Worm (Caenorhabditis elegans) whole organism, L1 larva: ENCODE data around the gene col-181.

ENCODE experiments used
- C04F5.9 ChIP-seq: sonication (generic microtip); optimal IDR thresholded peaks from 2 replicates; lab custom pipeline; 2016; ENCODE audit warnings: missing genetic modification characterization, missing compliant biosample characterization
- C16A3.4 ChIP-seq: fragments of 150-350 bp; optimal IDR thresholded peaks from 2 replicates; lab custom pipeline; 2014; ENCODE audit warnings: missing biosample characterization, missing genetic modification characterization
- F16B12.6 ChIP-seq: fragments of 150-350 bp; optimal IDR thresholded peaks from 2 replicates; lab custom pipeline; 2014; ENCODE audit warnings: missing biosample characterization, missing genetic modification characterization
- aha-1 ChIP-seq: fragments of 150-350 bp; optimal IDR thresholded peaks from 2 replicates; lab custom pipeline; 2014; ENCODE audit warnings: missing biosample characterization, missing genetic modification characterization
- aly-2 ChIP-seq: fragments of 150-350 bp; optimal IDR thresholded peaks from 2 replicates; lab custom pipeline; 2014; ENCODE audit warnings: missing biosample characterization, missing genetic modification characterization
- ceh-63 ChIP-seq: fragments of 200-800 bp; sonication (Bioruptor generic); optimal IDR thresholded peaks from 2 replicates; lab custom pipeline; 2018; ENCODE audit warnings: mild to moderate bottlenecking, missing genetic modification characterization, missing compliant biosample characterization
- ceh-8 ChIP-seq: fragments of 200-800 bp; sonication (Bioruptor generic); optimal IDR thresholded peaks from 2 replicates; lab custom pipeline; 2018; ENCODE audit warnings: mild to moderate bottlenecking, missing genetic modification characterization, moderate library complexity, missing compliant biosample characterization
- ceh-88 ChIP-seq: fragments of 200-800 bp; sonication (Bioruptor generic); IDR thresholded peaks from 2 replicates; pipeline ENCODE4 v1.3.6; 2022; ENCODE audit warnings: missing genetic modification characterization, missing compliant biosample characterization
- ces-1 ChIP-seq: fragments of 150-350 bp; optimal IDR thresholded peaks from 2 replicates; lab custom pipeline; 2014; ENCODE audit warnings: missing biosample characterization, missing genetic modification reagents, missing genetic modification characterization
- dsc-1 ChIP-seq: sonication (generic microtip); optimal IDR thresholded peaks from 2 replicates; lab custom pipeline; 2016; ENCODE audit warnings: mild to moderate bottlenecking, missing genetic modification characterization, missing compliant biosample characterization
- efl-1 ChIP-seq, 4 experiments: fragments of 150-350 bp; optimal IDR thresholded peaks in 3 of 4; peaks in 1 of 4; 1 replicate in 1 of 4; 2 replicates in 3 of 4; lab custom pipeline; 2014; ENCODE audit warnings: missing biosample characterization in 2 of 4, missing genetic modification characterization in 2 of 4, missing genetic modification reagents in 2 of 4
- efl-3 ChIP-seq: fragments of 200-800 bp; sonication (Bioruptor generic); optimal IDR thresholded peaks from 2 replicates; lab custom pipeline; 2018; ENCODE audit warnings: mild to moderate bottlenecking, missing genetic modification characterization, missing compliant biosample characterization
- ets-5 ChIP-seq: fragments of 200-800 bp; sonication (Bioruptor generic); IDR thresholded peaks from 2 replicates; pipeline ENCODE4 v1.3.6; 2022; ENCODE audit warnings: missing genetic modification characterization, missing compliant biosample characterization
- fos-1 ChIP-seq: fragments of 150-350 bp; optimal IDR thresholded peaks from 2 replicates; lab custom pipeline; 2014; ENCODE audit warnings: missing biosample characterization, missing genetic modification characterization
- hlh-17 ChIP-seq: fragments of 200-800 bp; sonication (Bioruptor generic); optimal IDR thresholded peaks from 2 replicates; lab custom pipeline; 2018; ENCODE audit warnings: missing genetic modification characterization, mild to moderate bottlenecking, missing compliant biosample characterization, moderate library complexity, borderline replicate concordance
- hlh-4 ChIP-seq: sonication (generic microtip); optimal IDR thresholded peaks from 2 replicates; lab custom pipeline; 2016; ENCODE audit warnings: mild to moderate bottlenecking, missing genetic modification characterization, missing compliant biosample characterization
- hpl-2 ChIP-seq: fragments of 150-350 bp; optimal IDR thresholded peaks from 2 replicates; lab custom pipeline; 2014; ENCODE audit warnings: missing biosample characterization, missing genetic modification reagents, missing genetic modification characterization
- isw-1 ChIP-seq: fragments of 200-800 bp; sonication (Bioruptor generic); IDR thresholded peaks from 2 replicates; pipeline ENCODE4 v1.3.6; 2022; ENCODE audit warnings: missing genetic modification characterization, missing compliant biosample characterization
- lin-13 ChIP-seq: fragments of 150-350 bp; optimal IDR thresholded peaks from 2 replicates; lab custom pipeline; 2014; ENCODE audit warnings: missing biosample characterization, missing genetic modification reagents, missing genetic modification characterization
- lin-15B ChIP-seq: fragments of 150-350 bp; sonication (generic microtip); optimal IDR thresholded peaks from 3 replicates; lab custom pipeline; 2014; ENCODE audit warnings: missing biosample characterization, missing genetic modification characterization
- lin-35 ChIP-seq, 2 experiments: fragments of 150-350 bp; optimal IDR thresholded peaks; 2 replicates each; lab custom pipeline; 2014; ENCODE audit warnings: missing biosample characterization in 2 of 2, missing genetic modification characterization in 2 of 2, missing genetic modification reagents in 2 of 2
- mdl-1 ChIP-seq, 2 experiments: fragments of 150-350 bp; optimal IDR thresholded peaks; 2 replicates each; lab custom pipeline; 2014 to 2017; ENCODE audit warnings: missing biosample characterization in 2 of 2, missing genetic modification characterization in 2 of 2, inconsistent platforms in 1 of 2
- mef-2 ChIP-seq: fragments of 150-350 bp; optimal IDR thresholded peaks from 2 replicates; lab custom pipeline; 2014; ENCODE audit warnings: missing biosample characterization, missing genetic modification characterization
- nhr-11 ChIP-seq: fragments of 150-350 bp; optimal IDR thresholded peaks from 2 replicates; lab custom pipeline; 2014; ENCODE audit warnings: missing biosample characterization, missing genetic modification characterization
- nhr-12 ChIP-seq: sonication (generic microtip); optimal IDR thresholded peaks from 2 replicates; lab custom pipeline; 2017; ENCODE audit warnings: missing biosample characterization, missing genetic modification characterization
- nhr-76 ChIP-seq: sonication (generic microtip); optimal IDR thresholded peaks from 2 replicates; lab custom pipeline; 2017; ENCODE audit warnings: missing biosample characterization, missing genetic modification characterization
- nhr-90 ChIP-seq: sonication (generic microtip); optimal IDR thresholded peaks from 2 replicates; lab custom pipeline; 2016; ENCODE audit warnings: mild to moderate bottlenecking, missing genetic modification characterization, missing compliant biosample characterization; ENCODE audit not compliant: poor library complexity
- pag-3 ChIP-seq: sonication (generic microtip); optimal IDR thresholded peaks from 2 replicates; lab custom pipeline; 2017; ENCODE audit warnings: missing genetic modification characterization, mild to moderate bottlenecking, missing compliant biosample characterization, antibody characterized with exemption, borderline replicate concordance; ENCODE audit not compliant: insufficient read depth
- skn-1 ChIP-seq: fragments of 150-350 bp; optimal IDR thresholded peaks from 2 replicates; lab custom pipeline; 2014; ENCODE audit warnings: missing biosample characterization, missing genetic modification characterization
- sox-4 ChIP-seq: sonication (generic microtip); optimal IDR thresholded peaks from 2 replicates; lab custom pipeline; 2016; ENCODE audit warnings: missing genetic modification characterization, missing compliant biosample characterization
- sptf-1 ChIP-seq: fragments of 150-350 bp; optimal IDR thresholded peaks from 2 replicates; lab custom pipeline; 2014; ENCODE audit warnings: missing biosample characterization, missing genetic modification characterization
- sup-37 ChIP-seq: fragments of 200-800 bp; sonication (Bioruptor generic); optimal IDR thresholded peaks from 2 replicates; lab custom pipeline; 2018; ENCODE audit warnings: mild to moderate bottlenecking, missing genetic modification characterization, missing compliant biosample characterization
- swsn-7 ChIP-seq: sonication (generic microtip); optimal IDR thresholded peaks from 2 replicates; lab custom pipeline; 2016; ENCODE audit warnings: missing genetic modification characterization, missing compliant biosample characterization
- unc-130 ChIP-seq: fragments of 150-350 bp; optimal IDR thresholded peaks from 2 replicates; lab custom pipeline; 2017; ENCODE audit warnings: missing biosample characterization, missing genetic modification characterization, inconsistent platforms
- unc-30 ChIP-seq: sonication (generic microtip); optimal IDR thresholded peaks from 2 replicates; lab custom pipeline; 2017; ENCODE audit warnings: missing biosample characterization, missing genetic modification characterization
- unc-98 ChIP-seq: fragments of 200-800 bp; sonication (Bioruptor generic); IDR thresholded peaks from 2 replicates; pipeline ENCODE4 v1.3.6; 2022; ENCODE audit warnings: missing genetic modification characterization, missing compliant biosample characterization
- vab-15 ChIP-seq: sonication (generic microtip); optimal IDR thresholded peaks from 2 replicates; lab custom pipeline; 2017; ENCODE audit warnings: missing genotype, mild to moderate bottlenecking, missing genetic modification characterization, missing compliant biosample characterization
- zag-1 ChIP-seq: fragments of 150-350 bp; optimal IDR thresholded peaks from 2 replicates; lab custom pipeline; 2014; ENCODE audit warnings: missing biosample characterization, missing genetic modification characterization
- ztf-11 ChIP-seq, 2 experiments: sonication (generic microtip); optimal IDR thresholded peaks; 2 replicates each; lab custom pipeline; 2016 to 2017; ENCODE audit warnings: missing genetic modification characterization in 2 of 2, missing biosample characterization in 1 of 2, missing compliant biosample characterization in 1 of 2
- ztf-4 ChIP-seq: fragments of 150-350 bp; optimal IDR thresholded peaks from 2 replicates; lab custom pipeline; 2014; ENCODE audit warnings: missing biosample characterization, missing genetic modification characterization

Gene col-181

DNA sequence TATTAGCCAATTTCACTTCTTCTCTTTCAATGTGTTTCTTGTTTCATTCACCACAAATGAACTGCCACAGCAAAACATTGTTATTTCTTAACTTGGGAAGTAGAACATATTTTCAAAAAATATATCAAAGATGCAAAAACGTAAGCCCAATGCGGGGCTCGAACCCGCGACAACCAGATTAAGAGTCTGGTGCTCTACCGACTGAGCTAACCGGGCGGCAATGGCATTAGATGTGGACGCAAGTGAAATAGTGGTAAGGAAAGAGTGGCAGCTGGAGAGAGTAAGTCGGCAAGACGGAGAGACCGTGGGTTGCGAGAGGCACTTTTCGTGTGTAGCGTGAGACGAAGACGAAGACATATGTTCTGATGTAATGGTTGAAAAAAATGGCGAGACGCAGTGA lies 1.3 kb downstream of the col-181 start (continued):
- TF ChIP-seq hlh-17 (GFP tag; lab: Kevin White, UChicago) (no peak), efl-3 (GFP tag; lab: Kevin White, UChicago) (peak; percentile 34), unc-130 (tag; lab: Kevin White, UChicago) (peak; percentile 60), F16B12.6 (tag; lab: Kevin White, UChicago) (no peak), ceh-63 (GFP tag; lab: Kevin White, UChicago) (no peak), ets-5 (GFP tag; lab: Robert Waterston, UW) (no peak), mef-2 (tag; lab: Kevin White, UChicago) (no peak), hpl-2 (GFP tag; lab: Kevin White, UChicago) (no peak), ceh-88 (GFP tag; lab: Robert Waterston, UW) (peak; percentile 50; the same call in 1 of the 2 replicates), skn-1 (tag; lab: Kevin White, UChicago) (no peak), nhr-11 (tag; lab: Kevin White, UChicago) (no peak), zag-1 (tag; lab: Kevin White, UChicago) (no peak), vab-15 (peak; percentile 71), ztf-4 (peak; percentile 33), unc-30 (tag; lab: Kevin White, UChicago) (no peak), ztf-11 (tag; optimal IDR thresholded peaks at IDR 0.05; lab: Kevin White, UChicago) (peak in 1 of 2 experiments; percentile 79), sptf-1 (tag; lab: Kevin White, UChicago) (no peak), swsn-7 (tag; lab: Kevin White, UChicago) (peak; percentile 85), ceh-8 (GFP tag; lab: Kevin White, UChicago) (peak; percentile 79), unc-98 (GFP tag; lab: Robert Waterston, UW) (no peak), aha-1 (no peak), fos-1 (peak; percentile 52), sox-4 (tag; lab: Kevin White, UChicago) (peak; percentile 63), nhr-76 (tag; lab: Kevin White, UChicago) (no peak), efl-1 (optimal IDR thresholded peaks at IDR 0.05; lab: Kevin White, UChicago) (peak; percentile 39 to 40), efl-1 (GFP tag; optimal IDR thresholded peaks at IDR 0.05 in 1 of 2; lab: Kevin White, UChicago) (peak; percentile 11 to 93), aly-2 (tag; lab: Kevin White, UChicago) (peak; percentile 38), lin-15B (tag; lab: Kevin White, UChicago) (no peak), lin-13 (GFP tag; lab: Kevin White, UChicago) (peak; percentile 19), ces-1 (GFP tag; lab: Kevin White, UChicago) (peak; percentile 19), hlh-4 (tag; lab: Kevin White, UChicago) (no peak)

DNA sequence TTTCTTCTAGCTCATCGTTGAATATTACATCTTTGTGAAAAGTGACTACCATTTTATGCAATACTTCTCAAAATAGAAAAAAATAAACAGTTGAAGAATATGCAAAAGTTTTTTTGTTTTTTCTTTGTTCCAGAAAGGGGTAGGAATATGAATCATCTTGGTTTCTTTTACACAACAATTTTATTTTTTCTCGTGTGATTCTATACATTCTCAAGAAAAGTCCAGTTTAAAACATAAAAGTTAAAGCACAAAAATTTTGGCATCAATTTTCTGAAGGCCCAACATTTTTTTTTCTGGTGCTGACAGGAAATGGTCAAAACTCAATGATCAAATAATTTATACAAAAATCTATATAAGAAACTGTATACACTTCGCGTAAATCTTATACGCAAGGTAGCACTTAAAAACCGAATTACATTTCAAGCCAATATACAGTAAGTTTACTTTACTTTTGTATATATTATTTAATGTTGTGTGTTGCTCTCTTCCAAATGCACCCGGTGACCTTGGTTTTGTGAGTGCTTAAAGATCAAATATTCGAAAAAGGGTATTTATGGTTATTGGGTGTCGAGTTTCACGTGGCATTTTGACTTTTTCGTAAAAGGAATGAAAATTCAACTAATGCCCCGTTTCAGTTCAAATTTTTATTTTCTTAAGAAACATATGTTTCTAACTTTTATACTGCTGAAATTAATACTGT lies 3.9 kb downstream of the col-181 start, which contains the start of the genes W03G11.2 and lgc-13:
Gene W03G11.2, minus strand, starts transcription at position 101 of the 700 bp plus-strand sequence.
Gene lgc-13, plus strand, starts transcription at position 650 of the 700 bp plus-strand sequence.
- TF ChIP-seq C04F5.9 (tag; lab: Kevin White, UChicago) = no peak

DNA sequence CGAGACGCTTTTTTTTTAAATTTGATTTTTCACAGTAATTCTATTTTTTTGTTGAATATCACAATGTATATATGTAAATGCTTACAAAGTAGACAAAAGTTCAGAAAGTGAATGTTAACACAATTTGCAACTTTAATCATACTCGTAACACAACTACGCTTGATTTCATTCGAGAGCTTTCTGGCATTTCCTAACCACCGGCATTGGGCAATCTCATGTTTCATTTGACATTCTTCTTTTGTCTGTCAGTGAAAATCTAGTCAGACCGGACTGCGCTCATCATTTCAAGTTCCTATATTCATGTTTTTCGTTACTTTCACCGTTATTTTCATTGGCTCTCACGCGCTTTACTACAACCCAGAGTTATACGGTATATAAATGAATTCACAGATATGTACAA lies 6.5 kb downstream of the col-181 start, which contains the start of gene lgc-14:
Gene lgc-14, plus strand, starts transcription at position 301 of the 400 bp plus-strand sequence.
- TF ChIP-seq nhr-76 (tag; lab: Kevin White, UChicago) = no peak
- TF ChIP-seq unc-98 (GFP tag; lab: Robert Waterston, UW) = no peak
- TF ChIP-seq nhr-90 (tag; lab: Kevin White, UChicago) = no peak
- no peak for TF ChIP-seq pag-3 (tag; lab: Kevin White, UChicago)
- TF ChIP-seq C16A3.4 (tag; lab: Kevin White, UChicago) = no peak
- no peak for TF ChIP-seq mdl-1 (tag; optimal IDR thresholded peaks at IDR 0.05; lab: Kevin White, UChicago)
- TF ChIP-seq hlh-17 (GFP tag; lab: Kevin White, UChicago) = no peak
- no peak for TF ChIP-seq nhr-11 (tag; lab: Kevin White, UChicago)
- TF ChIP-seq nhr-12 (tag; lab: Kevin White, UChicago) = no peak
- no peak for TF ChIP-seq lin-13 (GFP tag; lab: Kevin White, UChicago)
- TF ChIP-seq sup-37 (GFP tag; lab: Kevin White, UChicago) = no peak
- no peak for TF ChIP-seq dsc-1 (tag; lab: Kevin White, UChicago)
- TF ChIP-seq C04F5.9 (tag; lab: Kevin White, UChicago) = no peak
- no peak for TF ChIP-seq lin-35 (GFP tag; optimal IDR thresholded peaks at IDR 0.05; lab: Kevin White, UChicago)
- no peak for TF ChIP-seq isw-1 (GFP tag; lab: Robert Waterston, UW)
- no peak for TF ChIP-seq aha-1
- TF ChIP-seq, all 84 proteins: peak for 0
